Worm (Caenorhabditis elegans): ENCODE data around the gene R13H4.5.

The R13H4.5 gene

DNA sequence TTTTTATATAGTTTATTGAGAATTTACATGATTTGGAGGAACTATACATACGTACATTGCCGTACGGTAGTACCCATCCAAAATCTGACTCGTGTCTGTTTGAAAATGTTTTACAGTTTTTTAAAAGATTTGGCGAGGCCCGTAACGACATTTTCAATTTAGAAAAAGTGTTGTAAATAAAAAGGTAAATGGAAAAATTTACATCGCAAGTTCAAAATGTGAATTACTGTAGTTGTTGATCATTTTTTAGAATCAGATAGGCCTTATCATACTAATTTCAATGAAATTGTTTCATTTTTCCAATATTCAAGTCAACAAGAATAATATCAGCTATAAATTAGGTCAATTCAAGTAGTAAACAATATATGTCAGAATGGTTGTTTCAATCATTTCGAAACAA is 2.3 kb downstream of the R13H4.5 start, which contains the start of gene R13H4.6:
Gene R13H4.6, plus strand, starts transcription at position 301 of the 400 bp plus-strand sequence.
- TF ChIP-seq daf-12 (tag; optimal IDR thresholded peaks at IDR 0.05): no peak
- no peak for TF ChIP-seq F26F4.8 (GFP tag; conservative IDR thresholded peaks at IDR 0.05)
- TF ChIP-seq daf-8 (GFP tag; IDR thresholded peaks at IDR 0.05): no peak
- no peak for TF ChIP-seq daf-16 (GFP tag; optimal IDR thresholded peaks at IDR 0.05)
- peak; percentile 89 for TF ChIP-seq daf-16 (tag; optimal IDR thresholded peaks at IDR 0.05)
- TF ChIP-seq skn-1 (tag; optimal IDR thresholded peaks at IDR 0.05): no peak

DNA sequence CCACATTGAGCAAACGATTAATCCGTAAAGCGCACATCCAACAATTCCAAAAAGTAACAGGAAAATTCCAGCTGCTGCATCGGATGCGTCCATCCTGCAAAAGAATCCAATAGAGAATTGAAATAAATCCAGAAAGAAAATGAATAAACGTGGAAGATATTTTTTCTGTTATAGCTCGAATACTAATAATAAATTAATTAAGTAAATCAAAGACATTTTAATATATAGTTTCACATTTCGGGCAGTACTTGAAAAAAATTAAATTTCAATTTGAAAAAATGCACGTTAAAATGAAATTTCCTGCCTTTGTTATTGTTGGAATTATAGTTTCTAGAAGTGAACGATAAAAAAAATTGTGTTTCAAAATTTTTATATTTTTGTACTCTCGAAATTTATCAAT is 7.7 kb downstream of the R13H4.5 start, which contains the start of gene R13H4.7:
Gene R13H4.7, minus strand, starts transcription at position 101 of the 400 bp plus-strand sequence.
- TF ChIP-seq nhr-237 (tag; optimal IDR thresholded peaks at IDR 0.05): no peak
- no peak for TF ChIP-seq lin-38 (GFP tag; IDR thresholded peaks at IDR 0.05)
- TF ChIP-seq arid-1 (GFP tag; conservative IDR thresholded peaks at IDR 0.05): no peak
- TF ChIP-seq vab-7 (GFP tag; IDR thresholded peaks at IDR 0.05): no peak
- TF ChIP-seq mes-2 (tag; optimal IDR thresholded peaks at IDR 0.05; ENCODE audit: poor library complexity, severe bottlenecking): no peak
- no peak for TF ChIP-seq T26A8.4 (GFP tag; IDR thresholded peaks at IDR 0.05)
- TF ChIP-seq ztf-7 (tag; optimal IDR thresholded peaks at IDR 0.05): no peak
- no peak for TF ChIP-seq lir-3 (tag; optimal IDR thresholded peaks at IDR 0.05)
- TF ChIP-seq D1046.2 (GFP tag; IDR thresholded peaks at IDR 0.05): no peak
- no peak for TF ChIP-seq cey-2 (tag; optimal IDR thresholded peaks at IDR 0.05; ENCODE audit: borderline replicate concordance, insufficient read depth)
- no peak for TF ChIP-seq lin-1 (GFP tag; IDR thresholded peaks at IDR 0.05)
- no peak for TF ChIP-seq snpc-4 (tag; optimal IDR thresholded peaks at IDR 0.05)

DNA sequence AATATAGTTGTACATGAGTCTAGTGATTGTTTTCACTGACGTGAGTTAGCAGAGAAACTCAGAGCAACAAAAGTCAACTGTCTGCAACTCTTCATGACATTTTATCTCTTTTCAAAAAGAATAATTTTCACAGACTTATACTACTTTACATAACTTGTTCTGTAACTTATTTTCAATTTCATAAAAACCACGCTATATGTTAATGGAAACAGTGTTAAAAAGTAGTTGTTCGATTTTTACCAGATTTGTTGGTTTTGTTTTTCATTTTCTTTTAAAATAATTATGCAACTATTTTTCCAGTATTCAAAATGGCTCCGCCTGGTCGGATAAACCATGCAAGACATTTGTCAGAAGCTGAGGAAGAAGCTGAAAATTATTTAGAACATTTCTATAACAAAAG is 14.6 kb downstream of the R13H4.5 start, which contains the start of gene sulp-4:
Gene sulp-4, plus strand, starts transcription at position 301 of the 400 bp plus-strand sequence.
- TF ChIP-seq egl-27 (tag; optimal IDR thresholded peaks at IDR 0.05) (no peak), unc-62 (GFP tag; optimal IDR thresholded peaks at IDR 0.05 in 1 of 2) (no peak), unc-62 (tag; optimal IDR thresholded peaks at IDR 0.05) (no peak), ceh-20 (GFP tag; IDR thresholded peaks at IDR 0.05) (no peak), snpc-1.2 (GFP tag; IDR thresholded peaks at IDR 0.05) (no peak), set-16 (GFP tag; IDR thresholded peaks at IDR 0.05) (no peak), lin-1 (GFP tag; IDR thresholded peaks at IDR 0.05) (no peak), unc-39 (tag; optimal IDR thresholded peaks at IDR 0.05) (no peak), aly-2 (tag; optimal IDR thresholded peaks at IDR 0.05) (no peak), madf-5 (GFP tag; IDR thresholded peaks at IDR 0.05) (no peak)

DNA sequence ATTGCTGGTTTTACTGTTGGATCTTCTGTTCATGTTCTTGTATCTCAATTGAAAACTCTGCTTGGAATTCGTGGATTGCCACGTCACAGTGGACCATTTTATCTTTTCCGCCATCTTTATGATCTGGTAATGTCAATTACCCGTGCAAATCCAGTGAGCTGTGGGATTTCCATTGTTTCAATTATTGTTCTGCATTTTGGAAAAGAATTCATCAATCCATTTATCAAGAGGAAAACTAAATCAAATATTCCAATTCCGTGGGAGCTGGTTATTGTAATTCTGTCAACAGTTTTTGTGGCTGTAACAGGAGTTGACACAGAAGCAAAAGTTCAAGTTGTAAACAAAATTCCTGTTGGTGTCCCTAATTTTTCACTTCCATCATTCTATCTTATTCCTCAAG is 16.2 kb downstream of the R13H4.5 start:
- TF ChIP-seq mdl-1 (tag; optimal IDR thresholded peaks at IDR 0.05) (no peak), nhr-102 (tag; optimal IDR thresholded peaks at IDR 0.05) (no peak), fkh-10 (GFP tag; optimal IDR thresholded peaks at IDR 0.05) (no peak), unc-62 (GFP tag; optimal IDR thresholded peaks at IDR 0.05 in 1 of 2) (peak in 1 of 2 experiments; percentile 92), unc-62 (tag; optimal IDR thresholded peaks at IDR 0.05) (no peak)

ce11 chrV:11879732-11880131 is 19.3 kb downstream of the R13H4.5 start, which contains the start of gene sulp-5:
Gene sulp-5, plus strand, starts transcription at chrV:11880032.
- TF ChIP-seq ceh-82 (tag; optimal IDR thresholded peaks at IDR 0.05): no peak
- TF ChIP-seq madf-9 (GFP tag; conservative IDR thresholded peaks at IDR 0.05): no peak
- no peak for TF ChIP-seq F26F4.8 (GFP tag; conservative IDR thresholded peaks at IDR 0.05)
- no peak for TF ChIP-seq lin-38 (GFP tag; IDR thresholded peaks at IDR 0.05)
- TF ChIP-seq lsy-2 (tag; optimal IDR thresholded peaks at IDR 0.05): no peak
- no peak for TF ChIP-seq nhr-48 (tag; optimal IDR thresholded peaks at IDR 0.05)

Measured in whole organism, L4 larva.